Fruit fly (Drosophila melanogaster) whole organism, pupa: ENCODE results near the gene Cln7.

Source experiments
- CG10348 ChIP-seq: fragments of 200-800 bp; sonication (Bioruptor generic); IDR thresholded peaks from 2 replicates; pipeline ENCODE4 v1.3.6; 2022; ENCODE audit warnings: missing biosample characterization, missing genetic modification characterization
- CG12605 ChIP-seq: fragments of 200-800 bp; sonication (Bioruptor generic); IDR thresholded peaks from 2 replicates; pipeline ENCODE4 v1.3.6; 2022; ENCODE audit warnings: missing biosample characterization, missing genetic modification characterization
- CG13204 ChIP-seq: fragments of 200-800 bp; sonication (Bioruptor generic); optimal IDR thresholded peaks from 2 replicates; lab custom pipeline; 2018; ENCODE audit warnings: missing biosample characterization, mild to moderate bottlenecking, missing genetic modification characterization, moderate library complexity
- CG14655 ChIP-seq: fragments of 200-800 bp; sonication (Bioruptor generic); optimal IDR thresholded peaks from 3 replicates; lab custom pipeline; 2017; ENCODE audit warnings: mild to moderate bottlenecking, missing biosample characterization, missing genetic modification reagents, missing genetic modification characterization
- CG15710 ChIP-seq: fragments of 200-800 bp; sonication (Bioruptor generic); optimal IDR thresholded peaks from 2 replicates; lab custom pipeline; 2018; ENCODE audit warnings: missing biosample characterization, mild to moderate bottlenecking, missing genetic modification characterization, moderate library complexity
- CG17806 ChIP-seq: fragments of 200-800 bp; sonication (Bioruptor generic); optimal IDR thresholded peaks from 2 replicates; lab custom pipeline; 2018; ENCODE audit warnings: missing biosample characterization, mild to moderate bottlenecking, missing genetic modification characterization, moderate library complexity
- CG32121 ChIP-seq: fragments of 200-800 bp; sonication (Bioruptor generic); IDR thresholded peaks from 2 replicates; pipeline ENCODE4 v1.3.6; 2022; ENCODE audit warnings: missing biosample characterization, missing genetic modification characterization
- CG34367 ChIP-seq: fragments of 200-800 bp; sonication (Bioruptor generic); optimal IDR thresholded peaks from 2 replicates; lab custom pipeline; 2018; ENCODE audit warnings: missing biosample characterization, mild to moderate bottlenecking, missing genetic modification characterization
- CG4496 ChIP-seq: fragments of 200-800 bp; sonication (Bioruptor generic); IDR thresholded peaks from 3 replicates; pipeline ENCODE4 v1.3.6; 2022; ENCODE audit warnings: missing biosample characterization, missing genetic modification characterization
- CG8159 ChIP-seq: fragments of 200-800 bp; sonication (Bioruptor generic); optimal IDR thresholded peaks from 3 replicates; lab custom pipeline; 2018; ENCODE audit warnings: missing biosample characterization, mild to moderate bottlenecking, missing genetic modification characterization, moderate library complexity
- CG8301 ChIP-seq: fragments of 200-800 bp; sonication (Bioruptor generic); optimal IDR thresholded peaks from 2 replicates; lab custom pipeline; 2018; ENCODE audit warnings: missing biosample characterization, mild to moderate bottlenecking, missing genetic modification characterization
- CG9948 ChIP-seq: fragments of 200-800 bp; sonication (Bioruptor generic); optimal IDR thresholded peaks from 2 replicates; lab custom pipeline; 2018; ENCODE audit warnings: missing biosample characterization, mild to moderate bottlenecking, missing genetic modification characterization, moderate library complexity
- D1 ChIP-seq: fragments of 200-800 bp; sonication (Bioruptor generic); optimal IDR thresholded peaks from 2 replicates; lab custom pipeline; 2018; ENCODE audit warnings: missing biosample characterization, mild to moderate bottlenecking, missing genetic modification characterization, moderate library complexity
- EcR ChIP-seq: fragments of 200-800 bp; sonication (Bioruptor generic); optimal IDR thresholded peaks from 3 replicates; lab custom pipeline; 2019; ENCODE audit warnings: missing biosample characterization, missing genetic modification characterization, mild to moderate bottlenecking, moderate library complexity, missing genetic modification reagents
- Ets98B ChIP-seq: fragments of 200-800 bp; sonication (Bioruptor generic); IDR thresholded peaks from 2 replicates; pipeline ENCODE4 v1.3.6; 2022; ENCODE audit warnings: missing biosample characterization, missing genetic modification characterization
- Pif1A ChIP-seq: fragments of 200-800 bp; sonication (Bioruptor generic); optimal IDR thresholded peaks from 3 replicates; lab custom pipeline; 2016; ENCODE audit warnings: missing biosample characterization, missing genetic modification characterization
- Pif1B ChIP-seq: fragments of 200-800 bp; sonication (Bioruptor generic); optimal IDR thresholded peaks from 3 replicates; lab custom pipeline; 2016; ENCODE audit warnings: missing biosample characterization, missing genetic modification characterization
- Snoo ChIP-seq: fragments of 200-800 bp; sonication (Bioruptor generic); optimal IDR thresholded peaks from 3 replicates; lab custom pipeline; 2017; ENCODE audit warnings: missing biosample characterization, mild to moderate bottlenecking, missing genetic modification characterization, inconsistent platforms
- fd96Ca ChIP-seq: fragments of 200-800 bp; sonication (Bioruptor generic); IDR thresholded peaks from 3 replicates; pipeline ENCODE4 v1.3.6; 2022; ENCODE audit warnings: missing biosample characterization, missing genetic modification characterization
- gl ChIP-seq: fragments of 200-800 bp; sonication (Bioruptor generic); optimal IDR thresholded peaks from 2 replicates; lab custom pipeline; 2018; ENCODE audit warnings: missing biosample characterization, mild to moderate bottlenecking, missing genetic modification characterization
- rn ChIP-seq: fragments of 200-800 bp; sonication (Bioruptor generic); IDR thresholded peaks from 2 replicates; pipeline ENCODE4 v1.3.6; 2022; ENCODE audit warnings: missing biosample characterization, missing genetic modification characterization

Gene Cln7

DNA sequence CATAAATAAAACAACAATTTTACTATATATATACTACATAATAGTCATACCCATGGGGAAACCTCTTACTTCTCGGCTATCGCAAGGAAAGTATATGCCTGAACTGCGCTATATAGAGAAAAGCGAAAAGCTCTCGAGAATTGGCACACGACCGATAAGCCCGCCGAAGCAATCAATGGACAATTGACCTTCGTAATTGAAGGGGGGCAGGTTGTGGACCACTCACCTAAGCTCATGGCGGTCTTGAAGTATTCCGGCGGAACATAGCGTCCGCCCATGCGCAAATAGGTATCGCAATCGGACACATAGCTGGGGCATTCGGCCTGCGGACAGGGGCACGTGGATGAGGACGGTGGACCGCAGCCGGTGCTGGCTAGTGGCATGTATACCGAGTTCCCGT lies 35.4 kb upstream of the Cln7 start:
- TF ChIP-seq CG8159 (tag; lab: Kevin White, UChicago) (no peak), EcR (GFP tag; lab: Kevin White, UChicago) (peak; percentile 54)

DNA sequence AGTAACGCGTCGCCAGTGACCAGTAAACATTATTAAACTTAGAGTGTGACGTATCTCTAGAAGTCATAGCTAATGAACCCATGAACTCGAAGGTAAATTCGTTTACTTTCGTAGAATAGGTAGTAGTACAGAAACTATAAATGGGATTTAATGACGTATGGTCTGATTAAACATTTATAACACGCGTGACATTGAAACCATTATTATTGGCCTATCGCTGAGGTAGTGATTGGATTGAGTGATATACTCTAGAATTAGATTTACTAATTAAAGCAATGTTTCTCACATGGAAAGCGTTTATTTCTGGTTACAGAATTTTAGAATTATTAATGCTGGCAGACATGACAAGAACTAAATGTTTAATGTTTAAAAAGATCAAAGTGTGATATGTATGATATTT lies 31.8 kb upstream of the Cln7 start:
- TF ChIP-seq CG9948 (tag; lab: Kevin White, UChicago), result no peak
- TF ChIP-seq Snoo (tag; lab: Kevin White, UChicago), result no peak
- no peak for TF ChIP-seq CG8159 (tag; lab: Kevin White, UChicago)
- TF ChIP-seq CG14655 (GFP tag; lab: Kevin White, UChicago), result no peak
- no peak for TF ChIP-seq gl (tag; lab: Kevin White, UChicago)
- TF ChIP-seq Pif1A (GFP tag; lab: Kevin White, UChicago), result no peak
- TF ChIP-seq rn (GFP tag; lab: Robert Waterston, UW), result no peak
- no peak for TF ChIP-seq EcR (GFP tag; lab: Kevin White, UChicago)
- no peak for TF ChIP-seq Ets98B (GFP tag; lab: Robert Waterston, UW)
- TF ChIP-seq CG4496, result no peak
- TF ChIP-seq CG34367 (tag; lab: Kevin White, UChicago), result no peak
- no peak for TF ChIP-seq Pif1B (GFP tag; lab: Kevin White, UChicago)
- TF ChIP-seq fd96Ca (GFP tag; lab: Robert Waterston, UW), result no peak
- TF ChIP-seq CG15710, result no peak
- no peak for TF ChIP-seq CG10348 (GFP tag; lab: Robert Waterston, UW)
- TF ChIP-seq CG32121 (GFP tag; lab: Robert Waterston, UW), result no peak
- no peak for TF ChIP-seq D1 (tag; lab: Kevin White, UChicago)
- no peak for TF ChIP-seq CG12605 (GFP tag; lab: Robert Waterston, UW)
- TF ChIP-seq CG8301 (tag; lab: Kevin White, UChicago), result no peak

DNA sequence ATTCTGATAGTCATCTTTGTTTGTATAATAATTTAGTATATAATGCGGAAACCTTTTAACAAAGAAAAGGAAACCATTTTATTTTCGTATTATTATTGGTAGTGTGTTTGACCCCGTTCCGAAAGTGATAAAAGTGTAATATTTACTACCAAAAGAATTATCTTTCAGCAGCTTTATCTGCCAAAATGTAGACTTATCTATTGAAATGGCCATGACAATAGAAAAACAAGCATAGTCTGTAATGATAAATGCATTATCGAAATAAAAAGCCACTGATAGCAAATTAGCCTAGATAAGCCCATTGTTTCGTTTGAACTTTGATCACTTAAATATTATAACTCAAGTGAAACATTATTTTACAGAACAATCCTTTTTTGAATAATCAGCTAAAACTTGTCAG lies 31.2 kb upstream of the Cln7 start:
- no peak for TF ChIP-seq CG15710
- TF ChIP-seq EcR (GFP tag; lab: Kevin White, UChicago), result no peak
- TF ChIP-seq CG13204 (GFP tag; lab: Kevin White, UChicago), result no peak
- no peak for TF ChIP-seq CG8159 (tag; lab: Kevin White, UChicago)
- TF ChIP-seq CG4496, result no peak
- no peak for TF ChIP-seq CG17806 (tag; lab: Kevin White, UChicago)
- no peak for TF ChIP-seq Pif1B (GFP tag; lab: Kevin White, UChicago)
- TF ChIP-seq CG34367 (tag; lab: Kevin White, UChicago), result no peak
- TF ChIP-seq CG8301 (tag; lab: Kevin White, UChicago), result no peak
- TF ChIP-seq rn (GFP tag; lab: Robert Waterston, UW), result no peak
- TF ChIP-seq CG12605 (GFP tag; lab: Robert Waterston, UW), result no peak
- TF ChIP-seq CG14655 (GFP tag; lab: Kevin White, UChicago), result no peak

DNA sequence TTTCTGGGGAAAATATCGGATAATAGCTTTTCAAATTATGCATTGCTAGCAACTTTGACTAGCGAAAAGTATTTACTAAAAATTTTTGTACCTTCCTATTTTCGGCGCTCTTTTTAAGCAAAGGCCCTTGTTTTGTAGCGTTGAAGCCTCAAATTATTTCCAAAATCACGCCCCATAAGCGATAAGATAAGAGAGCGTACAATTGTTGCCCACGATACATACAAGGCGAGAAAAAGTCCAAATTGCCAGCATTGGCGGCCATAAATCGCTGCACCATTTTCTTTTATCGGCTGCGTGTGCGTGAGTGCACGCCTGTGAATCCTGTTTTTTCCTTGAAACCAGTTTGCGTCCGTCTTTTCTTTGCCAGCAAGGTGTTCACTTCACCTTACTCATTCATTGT lies 26.3 kb upstream of the Cln7 start:
- TF ChIP-seq CG15710 (no peak), CG17806 (tag; lab: Kevin White, UChicago) (no peak), CG14655 (GFP tag; lab: Kevin White, UChicago) (no peak), CG4496 (0 out of 3 replicates have a peak, but pooled peaks have one; percentile 25), rn (GFP tag; lab: Robert Waterston, UW) (no peak)

- TF ChIP-seq Pif1B (GFP tag; lab: Kevin White, UChicago), result peak; percentile 21
- no peak for TF ChIP-seq D1 (tag; lab: Kevin White, UChicago)
- TF ChIP-seq CG13204 (GFP tag; lab: Kevin White, UChicago), result no peak
- peak; percentile 1 for TF ChIP-seq Pif1A (GFP tag; lab: Kevin White, UChicago)
- no peak for TF ChIP-seq rn (GFP tag; lab: Robert Waterston, UW)
- no peak for TF ChIP-seq gl (tag; lab: Kevin White, UChicago)
- no peak for TF ChIP-seq CG32121 (GFP tag; lab: Robert Waterston, UW)
- TF ChIP-seq CG10348 (GFP tag; lab: Robert Waterston, UW), result no peak
- no peak for TF ChIP-seq fd96Ca (GFP tag; lab: Robert Waterston, UW)
- TF ChIP-seq CG14655 (GFP tag; lab: Kevin White, UChicago), result no peak
- no peak for TF ChIP-seq CG9948 (tag; lab: Kevin White, UChicago)
- no peak for TF ChIP-seq Ets98B (GFP tag; lab: Robert Waterston, UW)
- no peak for TF ChIP-seq Snoo (tag; lab: Kevin White, UChicago)
- TF ChIP-seq CG8159 (tag; lab: Kevin White, UChicago), result no peak
- TF ChIP-seq EcR (GFP tag; lab: Kevin White, UChicago), result peak; percentile 33
- TF ChIP-seq CG8301 (tag; lab: Kevin White, UChicago), result no peak
- TF ChIP-seq CG15710, result no peak
- TF ChIP-seq CG34367 (tag; lab: Kevin White, UChicago), result no peak
- TF ChIP-seq CG17806 (tag; lab: Kevin White, UChicago), result no peak
- no peak for TF ChIP-seq CG4496
- TF ChIP-seq, all 21 proteins: peak for 3
Observed at dm6 chr3L:7370231-7370882, 25.4 kb upstream of the Cln7 start.

DNA sequence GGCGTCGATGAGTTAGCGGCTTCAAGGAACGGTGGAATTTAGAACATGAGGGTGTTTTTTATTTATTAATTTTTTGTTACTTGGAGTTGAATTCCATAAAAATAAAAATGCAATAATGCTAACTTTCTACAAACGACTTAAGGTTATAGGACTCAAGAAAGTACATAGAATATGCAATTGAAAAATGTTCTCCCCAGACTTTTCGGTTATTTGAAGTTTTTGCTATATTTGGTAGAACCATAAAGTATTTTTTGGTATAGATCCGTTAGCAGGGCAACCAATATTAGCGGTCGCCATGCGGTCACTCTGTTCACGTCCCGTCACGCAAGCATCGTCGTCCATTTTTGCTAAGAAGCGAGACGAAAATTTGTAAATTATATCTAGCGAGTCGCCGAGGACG lies 24.6 kb upstream of the Cln7 start, which contains the start of gene akirin:
TSS of gene akirin (plus strand) at position 301 of the 400 bp plus-strand sequence.
- TF ChIP-seq Pif1B (GFP tag; lab: Kevin White, UChicago) (no peak), CG13204 (GFP tag; lab: Kevin White, UChicago) (no peak), Ets98B (GFP tag; lab: Robert Waterston, UW) (no peak), CG32121 (GFP tag; lab: Robert Waterston, UW) (no peak), D1 (tag; lab: Kevin White, UChicago) (no peak), CG15710 (no peak), Pif1A (GFP tag; lab: Kevin White, UChicago) (no peak), CG4496 (no peak), rn (GFP tag; lab: Robert Waterston, UW) (no peak), CG17806 (tag; lab: Kevin White, UChicago) (no peak)
